Worm (Caenorhabditis elegans): ENCODE data around the gene lron-14.
"Not testable (repeated sequence)": the region's sequence is repeated elsewhere in the genome, so short reads cannot be mapped to it uniquely, and the experiment has no call there.

lron-14 gene

DNA sequence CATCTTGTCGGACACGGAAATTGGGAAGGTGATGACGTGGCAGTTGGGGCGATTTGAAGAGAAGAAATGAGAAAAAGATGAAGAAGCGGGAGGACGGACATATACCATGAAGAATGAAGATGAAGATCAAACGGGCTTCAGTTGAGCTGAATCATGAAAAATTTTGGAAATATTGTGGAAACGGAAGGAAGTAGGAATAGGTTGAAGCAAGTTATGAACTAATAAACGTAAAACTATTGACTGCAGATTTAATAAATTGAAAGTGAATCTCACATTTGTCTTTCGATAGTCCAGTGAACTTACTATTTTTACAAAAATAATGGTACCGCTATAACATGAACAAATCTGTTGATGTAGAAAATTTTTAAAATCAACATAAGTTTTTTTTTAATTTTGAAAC is at the start of gene lron-14:
lron-14 (minus strand) TSS at position 101 of the 400 bp plus-strand sequence.
- TF ChIP-seq W03F9.2 (tag; optimal IDR thresholded peaks at IDR 0.05) (no peak), him-1 (tag; optimal IDR thresholded peaks at IDR 0.05) (no peak), dao-5 (tag; optimal IDR thresholded peaks at IDR 0.05) (no peak)

DNA sequence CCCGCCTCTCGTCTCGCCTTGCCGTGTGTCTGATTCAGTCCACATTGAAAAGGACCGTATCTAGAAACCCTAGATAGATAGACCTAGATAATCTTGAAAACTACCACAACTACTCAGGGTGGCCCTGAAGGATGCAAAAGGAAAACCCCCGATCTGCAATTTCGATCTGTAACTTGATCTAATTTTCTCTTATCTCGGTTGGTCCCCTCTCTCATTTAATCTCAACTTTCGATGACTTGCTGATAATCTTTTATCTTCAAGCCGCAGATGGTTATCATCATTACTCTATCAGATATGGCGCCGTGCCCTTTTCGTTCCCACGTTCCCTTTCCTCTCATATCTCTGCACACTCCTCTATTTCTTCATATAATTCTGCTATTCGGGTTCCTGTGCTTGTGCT is 49.1 kb upstream of the lron-14 start:
- TF ChIP-seq W03F9.2 (tag; optimal IDR thresholded peaks at IDR 0.05), result no peak
- no peak for TF ChIP-seq him-1 (tag; optimal IDR thresholded peaks at IDR 0.05)
- TF ChIP-seq dao-5 (tag; optimal IDR thresholded peaks at IDR 0.05), result no peak

DNA sequence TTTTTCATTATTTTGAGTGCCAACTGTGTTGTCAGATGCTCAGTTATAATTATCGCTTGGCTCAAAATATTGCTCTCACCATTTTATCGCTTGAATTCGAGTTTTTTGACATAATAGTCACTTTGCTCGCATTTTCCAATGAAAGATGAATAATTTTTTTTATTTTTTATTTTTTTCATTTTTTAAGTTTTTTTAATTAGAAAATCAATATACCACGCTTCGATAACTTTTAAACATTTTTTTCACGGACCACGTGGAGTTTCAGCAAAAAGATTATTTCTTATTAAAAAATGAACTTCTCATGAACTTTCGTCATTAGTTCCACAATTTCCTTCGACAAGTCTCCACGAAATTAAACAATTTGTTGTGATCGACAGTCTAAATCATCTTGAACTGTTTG is 48.3 kb upstream of the lron-14 start, which contains the start of gene elt-1:
elt-1 (plus strand) TSS at position 301 of the 400 bp plus-strand sequence.
- TF ChIP-seq dao-5 (tag; optimal IDR thresholded peaks at IDR 0.05) (no peak), him-1 (tag; optimal IDR thresholded peaks at IDR 0.05) (no peak), W03F9.2 (tag; optimal IDR thresholded peaks at IDR 0.05) (no peak)

DNA sequence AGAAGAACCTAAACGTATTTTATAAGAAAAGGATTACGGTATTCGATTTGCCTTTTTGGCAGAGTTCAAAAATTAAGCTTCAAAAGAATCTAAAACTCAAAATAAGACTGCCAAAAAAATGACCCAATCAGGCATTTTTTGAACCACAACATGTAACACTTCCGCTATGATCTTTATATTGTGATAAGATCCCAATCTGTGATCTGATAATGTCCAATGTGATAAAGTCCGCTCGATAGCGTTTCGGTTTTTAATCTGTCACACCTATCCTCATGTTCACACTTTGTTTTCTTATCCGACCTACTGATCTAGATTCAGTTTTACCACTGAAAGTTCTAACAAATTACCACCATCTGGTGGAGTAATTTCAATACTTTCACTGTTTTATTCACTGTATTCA is 47.7 kb upstream of the lron-14 start:
- TF ChIP-seq W03F9.2 (tag; optimal IDR thresholded peaks at IDR 0.05), result no peak
- no peak for TF ChIP-seq dao-5 (tag; optimal IDR thresholded peaks at IDR 0.05)
- TF ChIP-seq him-1 (tag; optimal IDR thresholded peaks at IDR 0.05), result no peak

DNA sequence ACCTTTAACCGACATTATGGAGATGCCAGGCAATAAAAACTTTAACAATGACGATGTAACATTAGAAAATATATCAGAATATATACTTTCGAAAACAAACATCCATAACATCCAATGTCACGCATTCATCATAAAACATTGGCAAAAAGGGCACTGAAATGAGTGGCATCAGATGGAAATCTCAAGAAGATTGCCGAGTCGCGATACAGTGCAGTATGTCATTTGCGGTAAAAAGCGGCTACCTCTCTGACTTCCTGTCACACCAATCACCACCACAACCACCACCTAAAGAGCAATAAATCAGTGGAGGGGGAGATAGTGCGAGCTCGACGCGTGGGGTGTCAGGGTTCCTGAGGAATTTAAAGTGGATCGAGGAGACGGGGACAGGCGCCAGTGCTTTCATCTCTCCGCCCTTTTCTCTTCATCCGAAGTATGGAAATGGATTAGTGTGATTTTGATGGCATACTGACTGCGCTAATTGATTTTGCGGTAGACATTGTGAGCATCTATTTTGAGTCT is 46.7 kb upstream of the lron-14 start:
- no peak for TF ChIP-seq dao-5 (tag; optimal IDR thresholded peaks at IDR 0.05)
- TF ChIP-seq him-1 (tag; optimal IDR thresholded peaks at IDR 0.05), result no peak
- no peak for TF ChIP-seq W03F9.2 (tag; optimal IDR thresholded peaks at IDR 0.05)

DNA sequence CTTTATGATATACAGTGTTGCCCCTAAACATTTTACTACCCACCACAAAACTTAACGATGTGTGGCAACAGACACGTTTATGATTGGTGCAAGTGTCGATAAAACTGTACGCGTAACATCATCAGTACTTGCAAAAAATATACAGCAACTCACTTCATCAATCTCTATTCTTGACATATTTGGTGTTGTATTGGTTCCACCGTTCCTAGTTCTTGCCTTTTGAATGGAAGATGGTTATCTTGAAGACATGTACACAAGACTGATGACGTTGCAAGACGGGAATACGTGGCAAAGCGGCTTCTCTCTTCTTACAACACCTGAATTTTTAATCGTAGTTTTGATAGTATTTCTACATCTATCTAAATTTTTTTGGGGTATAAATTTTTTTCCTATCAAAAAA is 44.5 kb upstream of the lron-14 start:
- TF ChIP-seq W03F9.2 (tag; optimal IDR thresholded peaks at IDR 0.05) (no peak), dao-5 (tag; optimal IDR thresholded peaks at IDR 0.05) (no peak), him-1 (tag; optimal IDR thresholded peaks at IDR 0.05) (no peak)

DNA sequence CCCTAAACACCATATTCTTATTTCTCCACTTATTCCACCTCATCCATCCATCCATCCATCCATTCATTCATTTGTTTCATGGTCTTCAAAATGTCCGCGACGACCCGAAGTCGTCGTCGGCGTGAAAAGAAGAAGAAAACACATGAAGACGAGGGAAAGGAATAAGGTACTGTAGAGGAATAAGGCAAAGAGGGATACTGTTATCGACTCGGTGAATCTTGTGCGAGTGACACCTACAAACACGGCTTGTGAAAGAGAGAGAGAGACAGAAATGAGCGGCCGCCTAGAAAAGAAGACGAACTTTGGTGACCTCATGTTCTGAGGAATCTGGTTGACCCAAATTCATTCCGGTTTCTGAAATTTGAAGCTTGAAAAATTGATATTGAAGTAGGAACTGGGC is 42.7 kb upstream of the lron-14 start:
- TF ChIP-seq him-1 (tag; optimal IDR thresholded peaks at IDR 0.05), result no peak
- no peak for TF ChIP-seq W03F9.2 (tag; optimal IDR thresholded peaks at IDR 0.05)
- TF ChIP-seq dao-5 (tag; optimal IDR thresholded peaks at IDR 0.05), result no peak

DNA sequence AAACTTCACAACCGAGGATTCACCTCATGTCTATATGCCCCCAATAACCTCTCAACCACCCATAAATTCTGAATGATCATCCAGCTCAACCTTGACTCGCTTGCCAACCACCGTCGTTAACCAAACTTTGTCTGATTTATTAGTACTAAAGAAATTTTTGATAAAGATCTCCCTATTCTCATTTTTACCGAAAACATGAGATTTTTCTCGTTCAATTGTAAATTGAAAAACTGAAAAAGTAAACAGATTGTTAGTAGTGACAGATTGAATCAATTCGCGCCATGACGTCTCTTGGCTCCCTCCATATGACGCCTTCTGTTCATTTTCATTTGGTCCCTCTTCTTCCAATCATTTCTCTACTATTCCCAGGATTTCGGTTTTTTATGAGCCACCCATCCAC is 41.5 kb upstream of the lron-14 start:
- TF ChIP-seq W03F9.2 (tag; optimal IDR thresholded peaks at IDR 0.05) (no peak), dao-5 (tag; optimal IDR thresholded peaks at IDR 0.05) (no peak), him-1 (tag; optimal IDR thresholded peaks at IDR 0.05) (no peak)

DNA sequence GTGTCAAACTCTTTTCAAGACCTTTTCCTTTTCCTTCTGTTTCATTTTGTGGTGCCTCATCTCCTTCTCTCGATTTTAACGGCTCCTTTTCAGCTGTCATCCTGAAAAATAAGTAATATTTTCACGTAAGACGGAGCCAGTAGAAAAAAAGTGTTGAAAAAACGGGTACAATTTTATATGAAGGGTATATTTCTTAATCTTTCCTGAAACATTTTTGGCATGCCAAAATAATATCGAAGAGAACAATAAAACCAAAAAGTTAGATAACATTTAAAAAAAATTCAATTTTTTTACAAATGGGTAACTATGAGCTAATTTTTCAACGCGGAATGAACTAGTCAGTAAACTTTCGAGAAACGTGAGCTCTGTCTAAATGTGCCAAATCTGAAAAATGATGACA is 35.2 kb upstream of the lron-14 start, which contains the start of gene aat-1:
aat-1 (minus strand) TSS at position 101 of the 400 bp plus-strand sequence.
- no peak for TF ChIP-seq dao-5 (tag; optimal IDR thresholded peaks at IDR 0.05)
- no peak for TF ChIP-seq W03F9.2 (tag; optimal IDR thresholded peaks at IDR 0.05)
- TF ChIP-seq him-1 (tag; optimal IDR thresholded peaks at IDR 0.05), result no peak

DNA sequence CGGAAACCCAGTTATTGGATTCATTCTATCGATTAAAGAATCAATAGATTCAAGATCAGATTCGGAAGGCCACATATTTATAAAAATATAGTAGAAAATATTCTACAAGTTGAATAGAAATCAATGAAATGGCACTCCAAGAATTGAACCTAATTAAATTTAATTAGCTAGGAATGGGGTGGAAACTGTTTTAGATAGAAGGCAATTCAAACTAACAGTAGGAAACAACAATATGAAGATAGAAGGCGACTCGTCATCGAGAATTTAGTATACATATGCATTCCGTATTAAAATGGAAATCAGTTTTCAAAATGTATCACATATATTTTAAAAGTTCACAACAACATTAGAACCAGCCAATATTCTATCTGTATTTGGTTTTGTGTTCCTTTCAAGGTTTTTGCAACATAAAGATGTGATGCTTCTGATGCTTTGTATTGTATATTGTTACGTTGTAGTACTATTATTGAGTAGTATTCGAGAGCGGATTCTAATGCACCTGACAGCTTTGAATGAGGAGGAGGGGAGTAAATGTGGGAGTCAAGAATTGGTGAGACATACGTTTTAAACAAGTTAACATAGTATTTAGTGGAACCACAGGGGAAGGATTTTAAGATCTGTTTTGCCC is 29.5 kb upstream of the lron-14 start, which contains the start of the genes F27C8.3 and F27C8.2:
F27C8.3 (minus strand) TSS at position 101 of the 628 bp plus-strand sequence.
F27C8.2 (plus strand) TSS at position 578 of the 628 bp plus-strand sequence.
- TF ChIP-seq W03F9.2, him-1, dao-5 (tag; optimal IDR thresholded peaks at IDR 0.05): not testable (repeated sequence)

DNA sequence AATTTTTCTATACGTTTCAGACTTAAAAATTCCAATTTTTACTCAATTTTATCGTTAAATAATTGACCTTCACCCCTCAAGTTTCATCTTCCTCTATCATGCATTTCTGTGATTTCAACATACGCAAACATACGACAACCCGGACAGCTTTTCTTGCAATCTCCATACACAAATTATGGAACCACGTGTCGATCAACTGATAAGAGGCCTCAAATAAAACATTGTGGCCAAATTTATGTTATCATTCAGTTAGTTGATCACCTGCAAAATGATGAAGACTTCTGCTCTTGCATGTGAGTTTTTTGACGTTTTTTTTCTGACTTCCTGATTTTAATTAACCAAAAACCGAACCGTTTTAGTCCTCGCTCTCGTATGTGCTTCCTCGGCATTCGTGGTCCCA is 27.1 kb upstream of the lron-14 start, which contains the start of gene spp-18:
spp-18 (plus strand) TSS at position 257 of the 400 bp plus-strand sequence.
- no peak for TF ChIP-seq dao-5 (tag; optimal IDR thresholded peaks at IDR 0.05)
- TF ChIP-seq W03F9.2 (tag; optimal IDR thresholded peaks at IDR 0.05), result no peak
- TF ChIP-seq him-1 (tag; optimal IDR thresholded peaks at IDR 0.05), result no peak

DNA sequence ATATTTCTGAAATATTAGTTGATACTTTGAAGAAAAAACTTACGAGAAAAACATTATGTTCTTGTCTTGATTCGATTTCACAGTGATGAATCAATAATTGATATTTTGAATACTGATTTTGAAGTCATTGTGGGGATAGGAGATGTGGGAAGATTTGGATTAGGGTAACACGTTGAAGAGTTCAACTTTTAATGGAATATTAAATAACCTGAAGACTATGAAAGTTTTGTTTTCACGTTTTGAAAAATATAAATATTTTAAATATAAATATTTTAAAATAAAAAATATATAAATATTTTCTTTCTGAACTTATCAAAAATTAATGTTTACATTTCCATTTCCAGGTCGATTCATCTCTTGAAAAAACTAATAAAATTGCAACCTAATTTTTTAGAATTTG is 26.0 kb upstream of the lron-14 start, which contains the start of gene pei-1:
pei-1 (minus strand) TSS at position 101 of the 400 bp plus-strand sequence.
- TF ChIP-seq W03F9.2 (tag; optimal IDR thresholded peaks at IDR 0.05), result no peak
- no peak for TF ChIP-seq dao-5 (tag; optimal IDR thresholded peaks at IDR 0.05)
- no peak for TF ChIP-seq him-1 (tag; optimal IDR thresholded peaks at IDR 0.05)

DNA sequence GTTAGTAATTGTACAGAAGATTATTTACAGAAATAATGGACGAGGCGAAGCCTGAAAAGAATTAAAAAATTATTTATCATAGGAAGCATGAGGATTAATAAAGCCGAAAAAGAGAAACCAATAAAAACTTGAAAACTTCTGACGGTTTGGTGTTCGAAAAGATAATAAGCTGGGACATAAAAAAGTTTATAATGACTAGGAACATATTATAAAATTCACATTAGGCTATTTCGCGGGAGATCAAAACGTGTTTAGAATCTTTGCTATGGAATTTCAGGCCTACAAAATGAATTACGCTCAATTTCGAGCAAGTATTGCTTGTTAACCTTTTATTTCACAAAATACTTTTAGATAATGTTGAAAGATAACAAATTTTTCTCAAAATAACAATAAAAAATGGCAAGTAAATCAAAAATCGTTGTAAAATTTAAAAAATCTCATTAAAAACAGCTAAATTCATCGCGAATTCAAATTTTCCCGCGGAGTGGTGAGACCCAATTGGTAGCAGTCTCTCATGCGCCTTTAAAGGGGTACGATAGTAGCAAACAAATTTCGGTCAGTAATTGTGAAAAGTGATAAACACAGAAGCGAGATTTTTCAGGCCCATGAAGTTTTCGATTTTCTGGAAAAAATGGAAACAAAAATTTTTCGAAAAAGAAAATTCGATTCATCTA is 22.5 kb upstream of the lron-14 start, which contains the start of gene trcs-1:
trcs-1 (minus strand) TSS at position 51 of the 674 bp plus-strand sequence.
- TF ChIP-seq W03F9.2 (tag; optimal IDR thresholded peaks at IDR 0.05) (peak; percentile 26), him-1 (tag; optimal IDR thresholded peaks at IDR 0.05) (no peak)

DNA sequence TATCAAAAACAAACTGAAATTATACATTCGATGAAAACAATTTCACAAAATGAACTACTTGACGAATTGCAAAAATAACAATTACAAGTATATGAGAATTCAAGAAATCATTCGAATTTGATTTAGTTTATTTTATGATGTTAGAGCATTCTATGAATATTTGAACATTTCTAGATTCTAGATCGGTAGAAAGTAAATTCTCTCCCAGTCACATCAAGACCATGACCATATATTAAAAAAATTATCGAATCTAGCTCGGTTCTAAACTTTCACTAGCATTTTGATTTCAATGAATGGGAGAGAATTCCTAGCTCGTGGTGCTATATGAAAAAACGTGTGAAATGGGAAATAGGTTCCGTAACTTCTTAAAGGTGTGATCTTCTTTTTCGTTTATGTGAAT is 17.9 kb upstream of the lron-14 start:
- TF ChIP-seq dao-5 (tag; optimal IDR thresholded peaks at IDR 0.05) (no peak), him-1 (tag; optimal IDR thresholded peaks at IDR 0.05) (no peak), W03F9.2 (tag; optimal IDR thresholded peaks at IDR 0.05) (no peak)

Measured in whole organism, L4/young adult.